Worm (Caenorhabditis elegans) whole organism, L4 larva: ENCODE data around the gene col-37.

Experiments
- F37D6.2 ChIP-seq: sonication (generic microtip); optimal IDR thresholded peaks from 2 replicates; lab custom pipeline; 2016; ENCODE audit warnings: mild to moderate bottlenecking, missing genetic modification characterization, missing compliant biosample characterization
- R02D3.7 ChIP-seq: fragments of 150-350 bp; sonication (generic microtip); optimal IDR thresholded peaks from 3 replicates; lab custom pipeline; 2014; ENCODE audit warnings: missing biosample characterization, missing genetic modification characterization
- T20F7.1 ChIP-seq: fragments of 200-800 bp; sonication (Bioruptor generic); optimal IDR thresholded peaks from 2 replicates; lab custom pipeline; 2018; ENCODE audit warnings: mild to moderate bottlenecking, missing genetic modification characterization, missing compliant biosample characterization
- T26A8.4 ChIP-seq: fragments of 200-800 bp; sonication (Bioruptor generic); IDR thresholded peaks from 2 replicates; pipeline ENCODE4 v1.3.6; 2022; ENCODE audit warnings: missing genetic modification characterization, missing compliant biosample characterization
- ZK337.2 ChIP-seq: fragments of 200-800 bp; sonication (Bioruptor generic); IDR thresholded peaks from 2 replicates; pipeline ENCODE4 v1.3.6; 2022; ENCODE audit warnings: missing genetic modification reagents, missing genetic modification characterization, missing compliant biosample characterization
- ZK546.5 ChIP-seq, 2 experiments: sonication (generic microtip); optimal IDR thresholded peaks; 2 replicates each; lab custom pipeline; 2017; ENCODE audit warnings: missing biosample characterization in 2 of 2, missing genetic modification characterization in 2 of 2
- aha-1 ChIP-seq: fragments of 150-350 bp; peaks from one replicate; lab custom pipeline; 2014; ENCODE audit warnings: missing biosample characterization, missing genetic modification characterization
- ama-1 ChIP-seq: fragments of 150-350 bp; optimal IDR thresholded peaks from 2 replicates; lab custom pipeline; 2014; ENCODE audit warnings: inconsistent platforms, mixed read lengths
- ceh-20 ChIP-seq: fragments of 200-800 bp; sonication (Bioruptor generic); IDR thresholded peaks from 2 replicates; pipeline ENCODE4 v1.3.6; 2022; ENCODE audit warnings: missing genetic modification reagents, missing genetic modification characterization, missing compliant biosample characterization
- ceh-28 ChIP-seq: fragments of 150-350 bp; optimal IDR thresholded peaks from 2 replicates; lab custom pipeline; 2014; ENCODE audit warnings: missing biosample characterization, missing genetic modification reagents, missing genetic modification characterization
- ceh-62 ChIP-seq: sonication (generic microtip); optimal IDR thresholded peaks from 2 replicates; lab custom pipeline; 2017; ENCODE audit warnings: missing biosample characterization, missing genetic modification characterization
- ces-1 ChIP-seq: fragments of 150-350 bp; sonication (generic microtip); optimal IDR thresholded peaks from 4 replicates; lab custom pipeline; 2014; ENCODE audit warnings: missing biosample characterization, missing genetic modification reagents, missing genetic modification characterization
- ctbp-1 ChIP-seq: fragments of 200-800 bp; sonication (Bioruptor generic); IDR thresholded peaks from 2 replicates; pipeline ENCODE4 v1.3.6; 2022; ENCODE audit warnings: missing genetic modification reagents, missing genetic modification characterization, missing compliant biosample characterization
- daf-8 ChIP-seq: fragments of 200-800 bp; sonication (Bioruptor generic); IDR thresholded peaks from 2 replicates; pipeline ENCODE4 v1.3.6; 2022; ENCODE audit warnings: missing genetic modification characterization, missing compliant biosample characterization
- dmd-6 ChIP-seq: fragments of 200-800 bp; sonication (Bioruptor generic); IDR thresholded peaks from 2 replicates; pipeline ENCODE4 v1.3.6; 2022; ENCODE audit warnings: missing genetic modification reagents, missing genetic modification characterization, missing compliant biosample characterization
- dmd-9 ChIP-seq: fragments of 200-800 bp; sonication (Bioruptor generic); IDR thresholded peaks from 2 replicates; pipeline ENCODE4 v1.3.6; 2022; ENCODE audit warnings: missing genetic modification reagents, missing genetic modification characterization, missing compliant biosample characterization
- dpl-1 ChIP-seq: fragments of 150-350 bp; optimal IDR thresholded peaks from 2 replicates; lab custom pipeline; 2014; ENCODE audit warnings: missing biosample characterization, missing genetic modification reagents, missing genetic modification characterization
- duxl-1 ChIP-seq: sonication (generic microtip); optimal IDR thresholded peaks from 2 replicates; lab custom pipeline; 2016; ENCODE audit warnings: mild to moderate bottlenecking, missing genetic modification characterization, moderate library complexity, missing compliant biosample characterization; ENCODE audit not compliant: poor library complexity
- dve-1 ChIP-seq: sonication (generic microtip); optimal IDR thresholded peaks from 2 replicates; lab custom pipeline; 2017; ENCODE audit warnings: antibody characterized with exemption, mild to moderate bottlenecking, missing genetic modification characterization, missing compliant biosample characterization; ENCODE audit not compliant: insufficient read depth
- gei-8 ChIP-seq: fragments of 200-800 bp; sonication (Bioruptor generic); optimal IDR thresholded peaks from 2 replicates; lab custom pipeline; 2018; ENCODE audit warnings: mild to moderate bottlenecking, missing genetic modification characterization, missing compliant biosample characterization
- hlh-11 ChIP-seq: fragments of 200-800 bp; sonication (Bioruptor generic); optimal IDR thresholded peaks from 2 replicates; lab custom pipeline; 2018; ENCODE audit warnings: mild to moderate bottlenecking, missing genetic modification characterization, missing compliant biosample characterization
- hlh-30 ChIP-seq: sonication (generic microtip); optimal IDR thresholded peaks from 2 replicates; lab custom pipeline; 2017; ENCODE audit warnings: antibody characterized with exemption, mild to moderate bottlenecking, missing genetic modification characterization, missing compliant biosample characterization; ENCODE audit not compliant: insufficient read depth
- hmg-1.1 ChIP-seq: fragments of 200-800 bp; sonication (Bioruptor generic); IDR thresholded peaks from 2 replicates; pipeline ENCODE4 v1.3.6; 2022; ENCODE audit warnings: missing genetic modification reagents, missing genetic modification characterization, missing compliant biosample characterization
- madf-9 ChIP-seq: fragments of 200-800 bp; sonication (Bioruptor generic); conservative IDR thresholded peaks from 2 replicates; pipeline ENCODE4 v1.3.6; 2022; ENCODE audit warnings: missing genetic modification reagents, missing genetic modification characterization, missing compliant biosample characterization
- mdl-1 ChIP-seq, 2 experiments: fragments of 150-350 bp in 1 of 2; sonication (generic microtip) in 1 of 2; optimal IDR thresholded peaks; 2 replicates each; lab custom pipeline; 2014 to 2017; ENCODE audit warnings: missing biosample characterization in 2 of 2, missing genetic modification characterization in 2 of 2
- mes-2 ChIP-seq: sonication (generic microtip); optimal IDR thresholded peaks from 2 replicates; lab custom pipeline; 2016; ENCODE audit warnings: missing genotype, mild to moderate bottlenecking, missing genetic modification characterization, missing compliant biosample characterization; ENCODE audit not compliant: poor library complexity, severe bottlenecking
- mxl-2 ChIP-seq: fragments of 200-800 bp; sonication (Bioruptor generic); conservative IDR thresholded peaks from 2 replicates; pipeline ENCODE4 v1.3.6; 2022; ENCODE audit warnings: missing genetic modification reagents, missing genetic modification characterization, missing compliant biosample characterization
- nhr-102 ChIP-seq: sonication (generic microtip); optimal IDR thresholded peaks from 2 replicates; lab custom pipeline; 2016; ENCODE audit warnings: mild to moderate bottlenecking, missing genetic modification characterization, moderate library complexity, missing compliant biosample characterization
- nhr-25 ChIP-seq: sonication (generic microtip); optimal IDR thresholded peaks from 2 replicates; lab custom pipeline; 2017; ENCODE audit warnings: missing genetic modification characterization, mild to moderate bottlenecking, missing compliant biosample characterization, antibody characterized with exemption, moderate library complexity, borderline replicate concordance; ENCODE audit not compliant: insufficient read depth
- nhr-28 ChIP-seq: fragments of 150-350 bp; optimal IDR thresholded peaks from 2 replicates; lab custom pipeline; 2014; ENCODE audit warnings: missing biosample characterization, missing genetic modification characterization
- nhr-6 ChIP-seq: fragments of 150-350 bp; optimal IDR thresholded peaks from 2 replicates; lab custom pipeline; 2014; ENCODE audit warnings: missing biosample characterization, missing genetic modification characterization
- php-3 ChIP-seq: fragments of 200-800 bp; sonication (Bioruptor generic); IDR thresholded peaks from 2 replicates; pipeline ENCODE4 v1.3.6; 2022; ENCODE audit warnings: missing genetic modification reagents, missing genetic modification characterization, missing compliant biosample characterization
- pqm-1 ChIP-seq: sonication (generic microtip); optimal IDR thresholded peaks from 2 replicates; lab custom pipeline; 2017; ENCODE audit warnings: missing biosample characterization, missing genetic modification characterization
- skn-1 ChIP-seq: fragments of 150-350 bp; optimal IDR thresholded peaks from 2 replicates; lab custom pipeline; 2014; ENCODE audit warnings: missing biosample characterization, missing genetic modification characterization
- spr-1 ChIP-seq: sonication (generic microtip); optimal IDR thresholded peaks from 2 replicates; lab custom pipeline; 2016; ENCODE audit warnings: mild to moderate bottlenecking, missing genetic modification characterization, missing compliant biosample characterization
- spr-3 ChIP-seq: fragments of 200-800 bp; sonication (Bioruptor generic); optimal IDR thresholded peaks from 2 replicates; lab custom pipeline; 2018; ENCODE audit warnings: mild to moderate bottlenecking, missing genetic modification characterization, missing compliant biosample characterization
- tag-97 ChIP-seq: fragments of 200-800 bp; sonication (Bioruptor generic); IDR thresholded peaks from 2 replicates; pipeline ENCODE4 v1.3.6; 2022; ENCODE audit warnings: missing genetic modification characterization, missing compliant biosample characterization
- zfp-3 ChIP-seq: fragments of 200-800 bp; sonication (Bioruptor generic); conservative IDR thresholded peaks from 2 replicates; pipeline ENCODE4 v1.3.6; 2022; ENCODE audit warnings: missing genetic modification reagents, missing genetic modification characterization, missing compliant biosample characterization
- ztf-11 ChIP-seq: fragments of 150-350 bp; optimal IDR thresholded peaks from 2 replicates; lab custom pipeline; 2014; ENCODE audit warnings: missing biosample characterization, missing genetic modification characterization
- ztf-7 ChIP-seq: fragments of 150-350 bp; optimal IDR thresholded peaks from 2 replicates; lab custom pipeline; 2014; ENCODE audit warnings: missing biosample characterization, missing genetic modification characterization

col-37 gene

DNA sequence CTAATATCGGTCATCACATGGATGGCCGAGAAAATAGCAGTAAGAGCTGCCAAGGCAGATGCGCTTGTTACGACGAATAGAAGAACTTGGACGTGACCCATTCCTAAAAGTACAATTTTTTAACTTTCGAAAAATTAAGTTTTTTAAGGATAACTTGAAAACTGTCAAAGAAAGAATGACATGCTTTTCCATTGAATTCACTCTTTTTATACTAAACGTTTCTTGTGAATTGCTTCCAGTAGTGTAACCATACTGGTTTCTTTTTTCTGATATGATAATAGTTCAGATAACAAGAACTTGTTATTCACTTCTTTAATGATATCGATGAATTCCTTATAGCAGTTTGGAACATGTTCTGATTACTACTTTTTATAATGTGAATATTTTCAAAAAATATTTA lies at the start of gene col-37:
TSS of gene col-37 (minus strand) at position 101 of the 400 bp plus-strand sequence.
- TF ChIP-seq mdl-1 (tag; optimal IDR thresholded peaks at IDR 0.05; lab: Kevin White, UChicago) = peak in 1 of 2 experiments; percentile 16
- TF ChIP-seq ceh-62 (tag; lab: Kevin White, UChicago) = no peak

DNA sequence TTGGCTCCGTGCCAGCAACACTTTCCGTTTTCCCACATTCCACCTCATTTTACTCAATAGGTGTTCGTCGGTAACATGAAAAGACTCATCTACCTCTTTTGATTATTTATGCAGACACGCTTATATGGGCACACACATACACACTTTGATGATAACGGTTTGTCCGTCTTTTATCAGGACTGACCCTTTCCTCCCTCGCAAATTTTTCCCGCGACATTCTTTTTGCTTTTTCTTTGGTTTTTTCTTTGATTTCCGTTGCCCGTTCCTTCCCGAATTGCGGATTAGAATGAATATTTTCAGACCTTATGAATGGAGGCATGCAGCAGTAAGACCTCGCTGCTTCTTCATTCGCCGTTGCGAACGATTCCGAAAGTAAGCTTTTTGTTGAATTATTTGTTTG lies 45.5 kb upstream of the col-37 start, which contains the start of gene vab-8:
TSS of gene vab-8 (plus strand) at position 301 of the 400 bp plus-strand sequence.
- TF ChIP-seq madf-9 (GFP tag; lab: Robert Waterston, UW) (no peak), skn-1 (tag; lab: Kevin White, UChicago) (no peak), hlh-11 (tag; lab: Kevin White, UChicago) (peak; percentile 7), spr-1 (tag; lab: Kevin White, UChicago) (no peak), pqm-1 (peak; percentile 34), tag-97 (GFP tag; lab: Robert Waterston, UW) (no peak), dmd-9 (GFP tag; lab: Robert Waterston, UW) (no peak), nhr-28 (tag; lab: Kevin White, UChicago) (peak; percentile 46), mes-2 (tag; lab: Kevin White, UChicago) (no peak), ceh-20 (GFP tag; lab: Robert Waterston, UW) (no peak), T26A8.4 (GFP tag; lab: Robert Waterston, UW) (no peak), ztf-7 (tag; lab: Kevin White, UChicago) (no peak), R02D3.7 (no peak), dmd-6 (GFP tag; lab: Robert Waterston, UW) (peak; percentile 39; the same call in 1 of the 2 replicates), ztf-11 (tag; lab: Kevin White, UChicago) (no peak), ctbp-1 (no peak), mxl-2 (GFP tag; lab: Robert Waterston, UW) (no peak), php-3 (GFP tag; lab: Robert Waterston, UW) (no peak; the same call in 1 of the 2 replicates), spr-3 (GFP tag; lab: Kevin White, UChicago) (no peak), hmg-1.1 (GFP tag; lab: Robert Waterston, UW) (no peak), dpl-1 (no peak), nhr-102 (no peak), duxl-1 (tag; lab: Kevin White, UChicago) (no peak), nhr-6 (no peak), F37D6.2 (no peak), ZK337.2 (no peak), ama-1 (lab: Kevin White, UChicago) (no peak), T20F7.1 (GFP tag; lab: Kevin White, UChicago) (no peak), ZK546.5 (tag; optimal IDR thresholded peaks at IDR 0.05; lab: Kevin White, UChicago) (no peak), ceh-28 (tag; lab: Kevin White, UChicago) (no peak)

DNA sequence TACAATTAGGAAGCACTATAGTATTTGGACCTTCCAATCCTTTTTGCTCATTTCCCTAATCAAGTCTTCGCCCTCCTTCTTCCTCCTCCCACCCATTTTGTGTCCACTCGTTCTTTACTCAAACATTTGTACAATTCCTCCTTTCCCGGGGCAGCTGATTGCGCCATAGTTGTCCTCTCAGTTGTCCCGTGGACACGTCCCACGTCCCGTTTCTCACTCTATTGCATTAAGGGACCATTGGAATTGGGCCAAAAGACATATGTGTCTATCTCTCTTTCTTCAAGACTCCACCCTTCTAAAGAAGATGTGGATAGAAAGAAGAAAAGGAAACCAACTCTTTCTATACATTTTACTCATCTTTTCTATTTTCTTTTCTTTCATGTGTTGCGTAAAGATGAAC lies 43.5 kb upstream of the col-37 start:
- no peak for TF ChIP-seq gei-8 (GFP tag; lab: Kevin White, UChicago)
- peak; percentile 78 for TF ChIP-seq aha-1 (tag; lab: Kevin White, UChicago)
- no peak for TF ChIP-seq dve-1 (tag; lab: Kevin White, UChicago)
- TF ChIP-seq ces-1 (GFP tag; lab: Kevin White, UChicago) = peak; percentile 21
- TF ChIP-seq ztf-7 (tag; lab: Kevin White, UChicago) = no peak
- no peak for TF ChIP-seq dmd-6 (GFP tag; lab: Robert Waterston, UW)
- no peak for TF ChIP-seq nhr-25
- TF ChIP-seq mdl-1 (tag; optimal IDR thresholded peaks at IDR 0.05; lab: Kevin White, UChicago) = no peak

DNA sequence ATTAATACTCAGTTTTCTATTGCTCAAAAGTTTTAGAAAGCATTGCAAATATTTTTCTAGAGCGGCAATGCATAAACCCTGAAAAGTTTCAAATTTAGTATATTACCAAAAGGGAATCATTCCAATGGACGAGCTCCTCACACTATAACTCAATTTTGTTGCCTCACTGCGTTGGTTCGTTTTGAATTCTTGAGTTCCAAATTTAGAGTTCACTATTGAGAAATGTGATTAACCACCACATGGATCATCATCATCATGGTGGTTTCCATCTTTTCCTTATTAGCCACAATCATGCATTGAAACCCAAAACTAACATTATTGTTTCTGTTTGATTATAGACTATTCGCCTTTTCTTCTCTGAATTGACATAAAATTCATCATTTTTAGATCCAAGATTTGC lies 42.4 kb upstream of the col-37 start:
- TF ChIP-seq zfp-3 (GFP tag; lab: Robert Waterston, UW) (no peak), nhr-25 (no peak), daf-8 (no peak), ces-1 (GFP tag; lab: Kevin White, UChicago) (peak; percentile 34), hlh-30 (tag; lab: Kevin White, UChicago) (no peak)
